Fruit fly (Drosophila melanogaster) whole organism, embryonic: ENCODE results near the gene ATPsynC.

Source experiments
- Aef1 ChIP-seq: fragments of 200-800 bp; sonication (Bioruptor generic); IDR thresholded peaks from 3 replicates; pipeline ENCODE4 v1.3.6; 2022; ENCODE audit warnings: missing biosample characterization, missing genetic modification characterization
- CG10959 ChIP-seq: fragments of 200-800 bp; sonication (Bioruptor generic); IDR thresholded peaks from 2 replicates; pipeline ENCODE4 v1.3.6; 2022; ENCODE audit warnings: missing biosample characterization, missing genetic modification characterization
- CG11456 ChIP-seq: fragments of 200-800 bp; sonication (Bioruptor generic); IDR thresholded peaks from 3 replicates; pipeline ENCODE4 v1.3.6; 2022; ENCODE audit warnings: missing biosample characterization, missing genetic modification characterization
- CG12659 ChIP-seq: fragments of 200-800 bp; sonication (Bioruptor generic); optimal IDR thresholded peaks from 3 replicates; lab custom pipeline; 2017; ENCODE audit warnings: mild to moderate bottlenecking, missing biosample characterization, missing genetic modification reagents, missing genetic modification characterization
- CG12942 ChIP-seq: fragments of 200-800 bp; sonication (Bioruptor generic); optimal IDR thresholded peaks from 3 replicates; lab custom pipeline; 2016; ENCODE audit warnings: missing biosample characterization, missing genetic modification characterization
- CG14441 ChIP-seq: fragments of 200-800 bp; sonication (Bioruptor generic); IDR thresholded peaks from 2 replicates; pipeline ENCODE4 v1.3.6; 2022; ENCODE audit warnings: missing biosample characterization, missing genetic modification characterization
- CG14965 ChIP-seq: fragments of 200-800 bp; sonication (Bioruptor generic); optimal IDR thresholded peaks from 2 replicates; lab custom pipeline; 2016; ENCODE audit warnings: missing biosample characterization, missing genetic modification characterization, borderline replicate concordance
- CG16863 ChIP-seq: fragments of 200-800 bp; sonication (Bioruptor generic); optimal IDR thresholded peaks from 3 replicates; lab custom pipeline; 2016; ENCODE audit warnings: missing biosample characterization, missing genetic modification characterization
- CG1832 ChIP-seq: fragments of 200-800 bp; sonication (Bioruptor generic); optimal IDR thresholded peaks from 2 replicates; lab custom pipeline; 2017; ENCODE audit warnings: missing biosample characterization, mild to moderate bottlenecking, missing genetic modification characterization, inconsistent platforms
- CG18476 ChIP-seq: fragments of 200-800 bp; sonication (Bioruptor generic); optimal IDR thresholded peaks from 2 replicates; lab custom pipeline; 2016; ENCODE audit warnings: missing biosample characterization, mild to moderate bottlenecking, missing genetic modification characterization
- CG30431 ChIP-seq: fragments of 200-800 bp; sonication (Bioruptor generic); optimal IDR thresholded peaks from 2 replicates; lab custom pipeline; 2017; ENCODE audit warnings: missing biosample characterization, missing genetic modification characterization
- CG31441 ChIP-seq: fragments of 200-800 bp; sonication (Bioruptor generic); IDR thresholded peaks from 2 replicates; pipeline ENCODE4 v1.3.6; 2022; ENCODE audit warnings: missing biosample characterization, missing genetic modification characterization
- CG32767 ChIP-seq: fragments of 200-800 bp; sonication (Bioruptor generic); IDR thresholded peaks from 2 replicates; pipeline ENCODE4 v1.3.6; 2022; ENCODE audit warnings: missing biosample characterization, missing genetic modification characterization
- CG34376 ChIP-seq: fragments of 200-800 bp; sonication (Bioruptor generic); optimal IDR thresholded peaks from 2 replicates; lab custom pipeline; 2018; ENCODE audit warnings: missing biosample characterization, mild to moderate bottlenecking, missing genetic modification characterization
- CG4360 ChIP-seq: fragments of 200-800 bp; sonication (Bioruptor generic); IDR thresholded peaks from 2 replicates; pipeline ENCODE4 v1.3.6; 2022; ENCODE audit warnings: missing biosample characterization, missing genetic modification characterization
- CG4404 ChIP-seq: fragments of 200-800 bp; sonication (Bioruptor generic); IDR thresholded peaks from 2 replicates; pipeline ENCODE4 v1.3.6; 2022; ENCODE audit warnings: missing biosample characterization, missing genetic modification characterization
- CG6272 ChIP-seq: fragments of 200-800 bp; sonication (Bioruptor generic); IDR thresholded peaks from 2 replicates; pipeline ENCODE4 v1.3.6; 2022; ENCODE audit warnings: missing biosample characterization, missing genetic modification characterization
- CG7357 ChIP-seq: fragments of 200-800 bp; sonication (Bioruptor generic); IDR thresholded peaks from 3 replicates; pipeline ENCODE4 v1.3.6; 2022; ENCODE audit warnings: missing biosample characterization, missing genetic modification characterization
- CG8281 ChIP-seq: fragments of 200-800 bp; sonication (Bioruptor generic); optimal IDR thresholded peaks from 2 replicates; lab custom pipeline; 2018; ENCODE audit warnings: missing biosample characterization, mild to moderate bottlenecking, missing genetic modification characterization, moderate library complexity
- CG9609 ChIP-seq: fragments of 200-800 bp; sonication (Bioruptor generic); optimal IDR thresholded peaks from 3 replicates; lab custom pipeline; 2016; ENCODE audit warnings: missing biosample characterization, missing genetic modification characterization
- CG9932 ChIP-seq: fragments of 200-800 bp; sonication (Bioruptor generic); IDR thresholded peaks from 2 replicates; pipeline ENCODE4 v1.3.6; 2022; ENCODE audit warnings: missing biosample characterization, missing genetic modification characterization
- CTCF ChIP-seq: fragments of 200-800 bp; sonication (Bioruptor generic); optimal IDR thresholded peaks from 2 replicates; lab custom pipeline; 2017; ENCODE audit warnings: missing biosample characterization, mild to moderate bottlenecking, missing genetic modification characterization, moderate library complexity
- Dek ChIP-seq: fragments of 200-800 bp; sonication (Bioruptor generic); optimal IDR thresholded peaks from 3 replicates; lab custom pipeline; 2019; ENCODE audit warnings: missing biosample characterization, mild to moderate bottlenecking, missing genetic modification characterization, moderate library complexity
- Fer1 ChIP-seq: fragments of 200-800 bp; sonication (Bioruptor generic); optimal IDR thresholded peaks from 2 replicates; lab custom pipeline; 2017; ENCODE audit warnings: missing biosample characterization, mild to moderate bottlenecking, missing genetic modification characterization
- Fer3 ChIP-seq: fragments of 200-800 bp; sonication (Bioruptor generic); optimal IDR thresholded peaks from 2 replicates; lab custom pipeline; 2018; ENCODE audit warnings: missing biosample characterization, mild to moderate bottlenecking, missing genetic modification characterization, moderate library complexity
- HmgD ChIP-seq: fragments of 200-800 bp; sonication (Bioruptor generic); optimal IDR thresholded peaks from 3 replicates; lab custom pipeline; 2016; ENCODE audit warnings: missing biosample characterization, missing genetic modification characterization
- Max ChIP-seq: fragments of 200-800 bp; sonication (Bioruptor generic); optimal IDR thresholded peaks from 2 replicates; lab custom pipeline; 2016; ENCODE audit warnings: missing biosample characterization, mild to moderate bottlenecking, missing genetic modification characterization
- YL-1 ChIP-seq: fragments of 200-800 bp; sonication (Bioruptor generic); optimal IDR thresholded peaks from 3 replicates; lab custom pipeline; 2017; ENCODE audit warnings: missing biosample characterization, mild to moderate bottlenecking, missing genetic modification characterization
- cad ChIP-seq: fragments of >200 bp; optimal IDR thresholded peaks from 2 replicates; lab custom pipeline; 2017; ENCODE audit warnings: missing biosample characterization, missing genetic modification characterization
- chif ChIP-seq, 2 experiments: fragments of 200-800 bp; sonication (Bioruptor generic); optimal IDR thresholded peaks; 3 replicates each; lab custom pipeline; 2016; ENCODE audit warnings: missing biosample characterization in 2 of 2, missing genetic modification characterization in 2 of 2
- dmrt11E ChIP-seq: fragments of 200-800 bp; sonication (Bioruptor generic); optimal IDR thresholded peaks from 3 replicates; lab custom pipeline; 2018; ENCODE audit warnings: missing biosample characterization, mild to moderate bottlenecking, missing genetic modification characterization, moderate library complexity
- ems ChIP-seq: fragments of 200-800 bp; sonication (Bioruptor generic); optimal IDR thresholded peaks from 3 replicates; lab custom pipeline; 2016; ENCODE audit warnings: missing biosample characterization, missing genetic modification characterization
- en ChIP-seq: fragments of 200-800 bp; sonication (Bioruptor generic); optimal IDR thresholded peaks from 2 replicates; lab custom pipeline; 2016; ENCODE audit warnings: missing biosample characterization, missing genetic modification characterization
- exex ChIP-seq: fragments of 200-800 bp; sonication (Bioruptor generic); optimal IDR thresholded peaks from 4 replicates; lab custom pipeline; 2018; ENCODE audit warnings: missing biosample characterization, mild to moderate bottlenecking, missing genetic modification characterization, moderate library complexity
- fd3F ChIP-seq: fragments of 200-800 bp; sonication (Bioruptor generic); optimal IDR thresholded peaks from 2 replicates; lab custom pipeline; 2018; ENCODE audit warnings: missing biosample characterization, mild to moderate bottlenecking, missing genetic modification characterization, moderate library complexity
- gsb-n ChIP-seq: fragments of 200-800 bp; sonication (Bioruptor generic); optimal IDR thresholded peaks from 3 replicates; lab custom pipeline; 2018; ENCODE audit warnings: missing biosample characterization, mild to moderate bottlenecking, missing genetic modification characterization
- hbn ChIP-seq: fragments of 200-800 bp; sonication (Bioruptor generic); IDR thresholded peaks from 2 replicates; pipeline ENCODE4 v1.3.6; 2022; ENCODE audit warnings: missing biosample characterization, missing genetic modification characterization; ENCODE audit not compliant: partially characterized antibody
- hth ChIP-seq: fragments of >200 bp; optimal IDR thresholded peaks from 2 replicates; lab custom pipeline; 2017; ENCODE audit warnings: inconsistent platforms
- lbe ChIP-seq: fragments of 200-800 bp; sonication (Bioruptor generic); optimal IDR thresholded peaks from 2 replicates; lab custom pipeline; 2016; ENCODE audit warnings: missing biosample characterization, mild to moderate bottlenecking, missing genetic modification characterization
- lilli ChIP-seq: fragments of 200-800 bp; sonication (Bioruptor generic); optimal IDR thresholded peaks from 3 replicates; lab custom pipeline; 2016; ENCODE audit warnings: missing biosample characterization, missing genetic modification characterization
- maf-S ChIP-seq: fragments of 200-800 bp; sonication (Bioruptor generic); optimal IDR thresholded peaks from 2 replicates; lab custom pipeline; 2016; ENCODE audit warnings: missing biosample characterization, missing genetic modification characterization
- oc ChIP-seq: fragments of 200-800 bp; sonication (Bioruptor generic); optimal IDR thresholded peaks from 2 replicates; lab custom pipeline; 2018; ENCODE audit warnings: missing biosample characterization, mild to moderate bottlenecking, missing genetic modification characterization, moderate library complexity
- odd ChIP-seq: fragments of 200-800 bp; sonication (Bioruptor generic); optimal IDR thresholded peaks from 2 replicates; lab custom pipeline; 2017; ENCODE audit warnings: missing biosample characterization, mild to moderate bottlenecking, missing genetic modification characterization
- pzg ChIP-seq: fragments of 200-800 bp; sonication (Bioruptor generic); optimal IDR thresholded peaks from 3 replicates; lab custom pipeline; 2018; ENCODE audit warnings: missing biosample characterization, mild to moderate bottlenecking, missing genetic modification characterization, moderate library complexity
- rib ChIP-seq: fragments of 200-800 bp; sonication (Bioruptor generic); IDR thresholded peaks from 2 replicates; pipeline ENCODE4 v1.3.6; 2022; ENCODE audit warnings: missing biosample characterization, missing genetic modification characterization
- run ChIP-seq: fragments of 200-800 bp; sonication (Bioruptor generic); optimal IDR thresholded peaks from 3 replicates; lab custom pipeline; 2018; ENCODE audit warnings: missing biosample characterization, mild to moderate bottlenecking, missing genetic modification characterization
- seq ChIP-seq: fragments of 200-800 bp; sonication (Bioruptor generic); IDR thresholded peaks from 2 replicates; pipeline ENCODE4 v1.3.6; 2022; ENCODE audit warnings: missing biosample characterization, missing genetic modification characterization
- slou ChIP-seq: fragments of 200-800 bp; sonication (Bioruptor generic); optimal IDR thresholded peaks from 3 replicates; lab custom pipeline; 2016; ENCODE audit warnings: missing biosample characterization, missing genetic modification characterization
- sna ChIP-seq: fragments of 200-800 bp; sonication (Bioruptor generic); IDR thresholded peaks from 2 replicates; pipeline ENCODE4 v1.3.6; 2022; ENCODE audit warnings: missing biosample characterization, missing genetic modification characterization; ENCODE audit not compliant: partially characterized antibody
- ssp ChIP-seq: fragments of 200-800 bp; sonication (Bioruptor generic); IDR thresholded peaks from 2 replicates; pipeline ENCODE4 v1.3.6; 2022; ENCODE audit warnings: missing biosample characterization, missing genetic modification characterization
- ttk ChIP-seq: fragments of 200-800 bp; sonication (Bioruptor generic); IDR thresholded peaks from 2 replicates; pipeline ENCODE4 v2.1.2; 2022; ENCODE audit warnings: missing biosample characterization, missing genetic modification characterization
- vvl ChIP-seq: fragments of 200-800 bp; sonication (Bioruptor generic); IDR thresholded peaks from 2 replicates; pipeline ENCODE4 v1.3.6; 2022; ENCODE audit warnings: missing biosample characterization, missing genetic modification characterization
- z ChIP-seq: fragments of 200-800 bp; sonication (Bioruptor generic); IDR thresholded peaks from 3 replicates; pipeline ENCODE4 v1.3.6; 2022; ENCODE audit warnings: missing biosample characterization, missing genetic modification characterization

Gene ATPsynC

dm6 chr3R:31215830-31216229 is 3.6 kb downstream of the ATPsynC start, which contains the start of gene CG15561 (continued):
- TF ChIP-seq oc (tag; lab: Kevin White, UChicago): no peak
- peak; percentile 61 for TF ChIP-seq lilli (GFP tag; lab: Kevin White, UChicago)
- TF ChIP-seq CG1832: no peak
- TF ChIP-seq gsb-n: no peak
- TF ChIP-seq ttk: no peak
- TF ChIP-seq Dek (tag; lab: Kevin White, UChicago): no peak
- TF ChIP-seq CG4404: no peak
- TF ChIP-seq CG11456 (GFP tag; lab: Robert Waterston, UW): no peak
- no peak for TF ChIP-seq CG4360
- no peak for TF ChIP-seq CG31441 (GFP tag; lab: Robert Waterston, UW)
- peak; percentile 96 for TF ChIP-seq pzg (GFP tag; lab: Kevin White, UChicago)
- no peak for TF ChIP-seq run (tag; lab: Kevin White, UChicago)
- TF ChIP-seq slou (GFP tag; lab: Kevin White, UChicago): no peak
- TF ChIP-seq CG12659 (GFP tag; lab: Kevin White, UChicago): peak; percentile 61
- TF ChIP-seq CG12942: peak; percentile 9
- TF ChIP-seq CG9932: no peak
- no peak for TF ChIP-seq CG18476
- no peak for TF ChIP-seq en (GFP tag; lab: Kevin White, UChicago)
- TF ChIP-seq Fer3 (tag; lab: Kevin White, UChicago): peak; percentile 55
- TF ChIP-seq CG30431 (GFP tag; lab: Kevin White, UChicago): no peak
- no peak for TF ChIP-seq rib
- TF ChIP-seq CG14441 (GFP tag; lab: Robert Waterston, UW): no peak
- TF ChIP-seq vvl (GFP tag; lab: Robert Waterston, UW): no peak
- peak; percentile 40 for TF ChIP-seq CG34376 (GFP tag; lab: Kevin White, UChicago)
- no peak for TF ChIP-seq lbe (GFP tag; lab: Kevin White, UChicago)
- no peak for TF ChIP-seq exex (tag; lab: Kevin White, UChicago)
- no peak for TF ChIP-seq CG10959
- TF ChIP-seq HmgD (GFP tag; lab: Kevin White, UChicago): peak; percentile 0
- TF ChIP-seq ssp (GFP tag; lab: Robert Waterston, UW): no peak
- TF ChIP-seq CG8281 (tag; lab: Kevin White, UChicago): no peak
- no peak for TF ChIP-seq hbn
- TF ChIP-seq CG32767: no peak
- no peak for TF ChIP-seq z (GFP tag; lab: Robert Waterston, UW)
- peak; percentile 96 for TF ChIP-seq YL-1 (GFP tag; lab: Kevin White, UChicago)
- TF ChIP-seq CG6272 (GFP tag; lab: Robert Waterston, UW): no peak
- no peak for TF ChIP-seq Aef1 (GFP tag; lab: Robert Waterston, UW)
- TF ChIP-seq seq (GFP tag; lab: Robert Waterston, UW): no peak
- TF ChIP-seq ems: peak; percentile 18
- TF ChIP-seq cad (GFP tag; lab: Kevin White, UChicago): peak; percentile 80
- TF ChIP-seq CG16863: no peak
- peak; percentile 19 for TF ChIP-seq dmrt11E
- TF ChIP-seq hth: no peak
- TF ChIP-seq sna (GFP tag; lab: Robert Waterston, UW): no peak
- peak; percentile 56 for TF ChIP-seq Fer1
- TF ChIP-seq CG9609 (GFP tag; lab: Kevin White, UChicago): peak; percentile 48
- TF ChIP-seq maf-S (GFP tag; lab: Kevin White, UChicago): peak; percentile 60
- TF ChIP-seq odd (GFP tag; lab: Kevin White, UChicago): no peak
- TF ChIP-seq Max (GFP tag; lab: Kevin White, UChicago): peak; percentile 84
- no peak for TF ChIP-seq CG7357 (GFP tag; lab: Robert Waterston, UW)
- no peak for TF ChIP-seq CG14965 (GFP tag; lab: Kevin White, UChicago)
- TF ChIP-seq chif (GFP tag; optimal IDR thresholded peaks at IDR 0.05; lab: Kevin White, UChicago): peak; percentile 32 to 50
- peak; percentile 48 for TF ChIP-seq CTCF
- TF ChIP-seq fd3F: peak; percentile 5
